Worm (Caenorhabditis elegans) whole organism, late embryonic: ENCODE results near the gene F59B2.14.
A peak's percentile ranks its signal among the peaks of the same experiment; 100 is the strongest.

ENCODE experiments used
- C38D4.7 ChIP-seq: fragments of 200-800 bp; sonication (Bioruptor generic); optimal IDR thresholded peaks from 2 replicates; lab custom pipeline; 2018; ENCODE audit warnings: mild to moderate bottlenecking, missing genetic modification characterization, moderate library complexity, missing compliant biosample characterization
- K02D7.2 ChIP-seq: sonication (generic microtip); optimal IDR thresholded peaks from 2 replicates; lab custom pipeline; 2017; ENCODE audit warnings: mild to moderate bottlenecking, missing genetic modification characterization, missing compliant biosample characterization
- T23F11.4 ChIP-seq: fragments of 200-800 bp; sonication (Bioruptor generic); optimal IDR thresholded peaks from 2 replicates; lab custom pipeline; 2018; ENCODE audit warnings: mild to moderate bottlenecking, missing genetic modification characterization, missing compliant biosample characterization
- ahr-1 ChIP-seq: sonication (generic microtip); optimal IDR thresholded peaks from 2 replicates; lab custom pipeline; 2016; ENCODE audit warnings: missing genetic modification characterization, missing compliant biosample characterization
- ama-1 ChIP-seq: fragments of 150-350 bp; optimal IDR thresholded peaks from 2 replicates; lab custom pipeline; 2014
- ceh-19 ChIP-seq: fragments of 200-800 bp; sonication (Bioruptor generic); optimal IDR thresholded peaks from 2 replicates; lab custom pipeline; 2018; ENCODE audit warnings: mild to moderate bottlenecking, missing genetic modification characterization, missing compliant biosample characterization
- ceh-30 ChIP-seq: fragments of 150-350 bp; optimal IDR thresholded peaks from 2 replicates; lab custom pipeline; 2014; ENCODE audit warnings: missing biosample characterization, missing genetic modification characterization
- ceh-31 ChIP-seq: sonication (generic microtip); optimal IDR thresholded peaks from 2 replicates; lab custom pipeline; 2016; ENCODE audit warnings: missing genetic modification characterization, missing compliant biosample characterization
- ceh-9 ChIP-seq: sonication (generic microtip); optimal IDR thresholded peaks from 2 replicates; lab custom pipeline; 2016; ENCODE audit warnings: mild to moderate bottlenecking, missing genetic modification characterization, inconsistent platforms, missing compliant biosample characterization
- dmd-4 ChIP-seq: sonication (generic microtip); optimal IDR thresholded peaks from 2 replicates; lab custom pipeline; 2016; ENCODE audit warnings: borderline replicate concordance, missing genetic modification characterization, missing compliant biosample characterization
- dve-1 ChIP-seq: sonication (generic microtip); optimal IDR thresholded peaks from 2 replicates; lab custom pipeline; 2017; ENCODE audit warnings: antibody characterized with exemption, mild to moderate bottlenecking, missing genetic modification characterization, missing compliant biosample characterization
- elt-2 ChIP-seq: sonication (generic microtip); optimal IDR thresholded peaks from 2 replicates; lab custom pipeline; 2016; ENCODE audit warnings: missing genetic modification reagents, missing genetic modification characterization, missing compliant biosample characterization
- eyg-1 ChIP-seq: sonication (generic microtip); optimal IDR thresholded peaks from 2 replicates; lab custom pipeline; 2016; ENCODE audit warnings: missing genotype, missing genetic modification characterization, missing compliant biosample characterization
- fkh-10 ChIP-seq: fragments of 150-350 bp; optimal IDR thresholded peaks from 2 replicates; lab custom pipeline; 2014; ENCODE audit warnings: missing biosample characterization, missing genetic modification reagents, missing genetic modification characterization
- fkh-6 ChIP-seq: sonication (generic microtip); optimal IDR thresholded peaks from 2 replicates; lab custom pipeline; 2016; ENCODE audit warnings: missing genetic modification characterization, missing compliant biosample characterization
- hlh-15 ChIP-seq: sonication (generic microtip); optimal IDR thresholded peaks from 2 replicates; lab custom pipeline; 2016; ENCODE audit warnings: missing genetic modification characterization, missing compliant biosample characterization
- hlh-30 ChIP-seq: sonication (generic microtip); optimal IDR thresholded peaks from 2 replicates; lab custom pipeline; 2017; ENCODE audit warnings: antibody characterized with exemption, missing genetic modification characterization, missing compliant biosample characterization; ENCODE audit not compliant: insufficient read depth
- hlh-6 ChIP-seq: sonication (generic microtip); optimal IDR thresholded peaks from 2 replicates; lab custom pipeline; 2016; ENCODE audit warnings: missing genotype, missing genetic modification characterization, missing compliant biosample characterization
- hlh-8 ChIP-seq: sonication (generic microtip); optimal IDR thresholded peaks from 2 replicates; lab custom pipeline; 2016; ENCODE audit warnings: missing genotype, missing genetic modification characterization, missing compliant biosample characterization
- lin-11 ChIP-seq: fragments of 200-800 bp; sonication (Bioruptor generic); optimal IDR thresholded peaks from 2 replicates; lab custom pipeline; 2018; ENCODE audit warnings: mild to moderate bottlenecking, missing genetic modification characterization, missing compliant biosample characterization
- mec-3 ChIP-seq: sonication (generic microtip); optimal IDR thresholded peaks from 2 replicates; lab custom pipeline; 2016; ENCODE audit warnings: borderline replicate concordance, missing genetic modification characterization, missing compliant biosample characterization
- nfya-1 ChIP-seq: sonication (generic microtip); optimal IDR thresholded peaks from 2 replicates; lab custom pipeline; 2017; ENCODE audit warnings: missing genetic modification characterization, mild to moderate bottlenecking, missing compliant biosample characterization, antibody characterized with exemption, moderate library complexity
- nhr-232 ChIP-seq: sonication (generic microtip); optimal IDR thresholded peaks from 2 replicates; lab custom pipeline; 2016; ENCODE audit warnings: missing genetic modification characterization, missing compliant biosample characterization
- pat-9 ChIP-seq: fragments of 200-800 bp; sonication (Bioruptor generic); optimal IDR thresholded peaks from 2 replicates; lab custom pipeline; 2018; ENCODE audit warnings: mild to moderate bottlenecking, missing genetic modification characterization, moderate library complexity, missing compliant biosample characterization
- pax-1 ChIP-seq: fragments of 150-350 bp; optimal IDR thresholded peaks from 2 replicates; lab custom pipeline; 2014; ENCODE audit warnings: missing biosample characterization, missing genetic modification characterization
- pha-4 ChIP-seq: fragments of 150-350 bp; optimal IDR thresholded peaks from 2 replicates; lab custom pipeline; 2018; ENCODE audit warnings: missing biosample characterization, missing genetic modification reagents, missing genetic modification characterization
- pros-1 ChIP-seq: fragments of 150-350 bp; optimal IDR thresholded peaks from 2 replicates; lab custom pipeline; 2014; ENCODE audit warnings: missing biosample characterization, missing genetic modification reagents, missing genetic modification characterization
- sdc-2 ChIP-seq: sonication (generic microtip); optimal IDR thresholded peaks from 2 replicates; lab custom pipeline; 2016; ENCODE audit warnings: missing genotype, missing genetic modification characterization, missing compliant biosample characterization
- sox-2 ChIP-seq: fragments of 200-800 bp; sonication (Bioruptor generic); IDR thresholded peaks from 2 replicates; pipeline ENCODE4 v1.3.6; 2022; ENCODE audit warnings: missing genetic modification reagents, missing genetic modification characterization, missing compliant biosample characterization
- sox-4 ChIP-seq: sonication (generic microtip); optimal IDR thresholded peaks from 2 replicates; lab custom pipeline; 2017; ENCODE audit warnings: mild to moderate bottlenecking, missing genetic modification characterization, inconsistent platforms, missing compliant biosample characterization
- syd-9 ChIP-seq: sonication (generic microtip); optimal IDR thresholded peaks from 2 replicates; lab custom pipeline; 2016; ENCODE audit warnings: mild to moderate bottlenecking, missing genetic modification characterization, moderate library complexity, missing compliant biosample characterization
- tbx-2 ChIP-seq: sonication (generic microtip); optimal IDR thresholded peaks from 2 replicates; lab custom pipeline; 2016; ENCODE audit warnings: missing genetic modification characterization, missing compliant biosample characterization
- unc-3 ChIP-seq, 2 experiments: fragments of 200-800 bp in 1 of 2; sonication (Bioruptor generic) in 1 of 2; sonication (generic microtip) in 1 of 2; conservative IDR thresholded peaks in 1 of 2; optimal IDR thresholded peaks in 1 of 2; 2 replicates each; pipeline versions ENCODE4 v1.3.6 to Lab custom; 2016 to 2022; ENCODE audit warnings: missing compliant biosample characterization in 2 of 2, missing genetic modification characterization in 2 of 2, missing genetic modification reagents in 1 of 2
- unc-55 ChIP-seq: sonication (generic microtip); optimal IDR thresholded peaks from 2 replicates; lab custom pipeline; 2017; ENCODE audit warnings: missing biosample characterization, missing genetic modification reagents, missing genetic modification characterization

F59B2.14 gene

DNA sequence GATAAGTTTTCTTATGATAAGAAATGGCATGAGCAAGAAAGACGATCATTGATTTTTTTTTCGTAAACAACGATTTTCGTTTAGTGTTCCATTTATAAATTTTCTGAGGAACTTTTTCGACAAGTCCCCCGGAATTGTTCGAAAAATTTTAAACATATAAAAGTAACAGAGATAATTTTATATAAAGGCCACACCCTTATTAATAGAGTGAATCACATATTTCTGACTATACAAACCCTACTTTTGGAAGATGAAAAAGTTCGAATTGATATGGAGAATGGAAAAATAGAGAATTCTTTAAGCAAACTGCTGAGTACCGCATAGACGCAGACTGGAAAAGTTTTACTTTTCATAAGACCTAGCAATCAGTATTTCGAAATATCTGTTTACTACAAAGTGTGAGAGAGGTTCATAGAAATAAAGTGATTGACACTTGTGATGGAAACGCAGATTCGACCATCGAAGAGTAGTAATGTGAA lies 28.7 kb upstream of the F59B2.14 start:
- TF ChIP-seq K02D7.2 (tag; lab: Kevin White, UChicago) (peak; percentile 27), tbx-2 (tag; lab: Kevin White, UChicago) (no peak), ceh-30 (tag; lab: Kevin White, UChicago) (peak; percentile 78), ama-1 (peak; percentile 49), unc-55 (GFP tag; lab: Kevin White, UChicago) (peak; percentile 89), T23F11.4 (GFP tag; lab: Kevin White, UChicago) (peak; percentile 15), C38D4.7 (GFP tag; lab: Kevin White, UChicago) (no peak)

DNA sequence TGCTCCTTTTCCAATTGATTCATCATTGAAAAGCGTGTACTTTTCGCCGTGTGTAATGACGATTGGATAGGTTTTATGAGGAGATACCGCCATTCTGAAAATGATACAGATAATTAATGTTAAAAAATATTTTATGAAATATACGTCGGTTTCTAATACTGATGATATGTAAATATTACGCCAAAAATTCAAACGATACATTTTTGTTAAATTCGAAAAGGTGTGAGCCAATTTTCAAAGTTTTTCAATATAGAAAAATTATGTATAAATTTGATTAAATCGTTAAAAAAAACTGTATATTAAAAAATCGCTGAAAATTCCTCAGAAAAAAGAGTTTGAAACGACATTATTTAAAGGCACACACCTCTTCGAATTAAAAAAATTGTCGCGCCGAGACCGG lies 28.2 kb upstream of the F59B2.14 start, which contains the start of gene ikke-1:
Gene ikke-1 (minus strand): TSS at position 101 of the 400 bp plus-strand sequence.
- TF ChIP-seq hlh-6: no peak
- TF ChIP-seq pat-9 (tag; lab: Kevin White, UChicago): no peak
- TF ChIP-seq hlh-30: no peak
- TF ChIP-seq pros-1 (tag; lab: Kevin White, UChicago): no peak
- no peak for TF ChIP-seq nhr-232 (tag; lab: Kevin White, UChicago)
- TF ChIP-seq hlh-15: no peak
- no peak for TF ChIP-seq ceh-9 (tag; lab: Kevin White, UChicago)

DNA sequence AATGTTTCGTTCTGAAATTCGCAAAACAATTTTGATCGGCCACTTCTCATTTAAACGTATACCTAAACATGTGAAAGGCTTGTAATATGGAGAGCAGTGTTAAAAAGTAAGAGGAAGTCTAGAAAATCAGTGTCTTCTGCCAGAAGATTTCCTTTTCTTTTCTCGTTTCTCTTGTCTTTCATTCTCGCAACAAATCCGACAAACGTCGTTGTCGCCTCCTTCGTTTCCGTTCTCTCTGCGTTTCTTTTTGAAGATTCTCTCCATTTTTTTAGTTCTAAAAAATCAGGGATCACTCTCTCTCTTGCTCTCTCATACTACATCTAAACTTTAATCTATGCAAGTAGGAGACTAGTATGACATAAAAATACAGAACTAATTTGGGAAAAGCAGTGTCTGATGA lies 24.8 kb upstream of the F59B2.14 start:
- no peak for TF ChIP-seq hlh-15
- TF ChIP-seq sdc-2: no peak
- no peak for TF ChIP-seq fkh-6 (tag; lab: Kevin White, UChicago)
- TF ChIP-seq fkh-10 (GFP tag; lab: Kevin White, UChicago): no peak
- no peak for TF ChIP-seq ceh-19 (GFP tag; lab: Kevin White, UChicago)
- TF ChIP-seq ama-1: no peak
- no peak for TF ChIP-seq eyg-1
- no peak for TF ChIP-seq ceh-31 (tag; lab: Kevin White, UChicago)
- TF ChIP-seq K02D7.2 (tag; lab: Kevin White, UChicago): no peak
- no peak for TF ChIP-seq pha-4 (tag; lab: Kevin White, UChicago)
- no peak for TF ChIP-seq ahr-1 (tag; lab: Kevin White, UChicago)
- no peak for TF ChIP-seq pax-1 (tag; lab: Kevin White, UChicago)
- TF ChIP-seq hlh-8: no peak

DNA sequence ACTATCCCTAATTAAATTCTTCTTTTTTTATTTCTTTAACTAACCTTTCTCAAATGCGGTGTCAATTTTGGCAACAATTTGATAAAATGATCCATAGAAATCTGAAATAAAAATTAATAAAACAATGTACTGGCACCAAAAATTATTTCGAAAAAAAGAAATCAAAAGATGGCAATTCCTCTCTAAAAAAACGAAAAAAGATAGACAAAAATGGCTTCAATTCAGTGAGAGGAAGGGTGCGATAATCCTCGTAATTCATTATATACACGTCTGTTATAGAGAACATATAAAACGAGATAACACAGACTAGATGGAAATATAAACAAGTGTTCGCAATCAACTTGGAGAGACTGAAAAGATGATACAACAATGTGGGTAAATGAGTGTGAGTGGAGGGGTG lies 23.4 kb upstream of the F59B2.14 start, which contains the start of gene R107.2:
Gene R107.2 (minus strand): TSS at position 101 of the 400 bp plus-strand sequence.
- no peak for TF ChIP-seq pax-1 (tag; lab: Kevin White, UChicago)
- no peak for TF ChIP-seq lin-11 (tag; lab: Kevin White, UChicago)
- no peak for TF ChIP-seq pat-9 (tag; lab: Kevin White, UChicago)
- TF ChIP-seq sdc-2: no peak
- TF ChIP-seq nfya-1 (tag; lab: Kevin White, UChicago): no peak
- TF ChIP-seq hlh-8: no peak
- TF ChIP-seq sox-4: no peak
- no peak for TF ChIP-seq tbx-2 (tag; lab: Kevin White, UChicago)
- TF ChIP-seq dmd-4 (tag; lab: Kevin White, UChicago): no peak
- no peak for TF ChIP-seq elt-2
- no peak for TF ChIP-seq unc-55 (GFP tag; lab: Kevin White, UChicago)
- no peak for TF ChIP-seq dve-1 (tag; lab: Kevin White, UChicago)
- no peak for TF ChIP-seq pros-1 (tag; lab: Kevin White, UChicago)
- no peak for TF ChIP-seq sox-2 (GFP tag; lab: Robert Waterston, UW)
- no peak for TF ChIP-seq syd-9
- no peak for TF ChIP-seq mec-3 (tag; lab: Kevin White, UChicago)
- TF ChIP-seq ahr-1 (tag; lab: Kevin White, UChicago): no peak
- no peak for TF ChIP-seq ceh-30 (tag; lab: Kevin White, UChicago)
- TF ChIP-seq unc-3 (GFP tag; conservative IDR thresholded peaks at IDR 0.05; lab: Robert Waterston, UW): no peak
- TF ChIP-seq unc-3 (tag; optimal IDR thresholded peaks at IDR 0.05; lab: Kevin White, UChicago): no peak
